Worm (Caenorhabditis elegans) whole organism, L1 larva: Measurements from ENCODE around the gene syx-18.

Source experiments
- C04F5.9 ChIP-seq: sonication (generic microtip); optimal IDR thresholded peaks from 2 replicates; lab custom pipeline; 2016; ENCODE audit warnings: missing genetic modification characterization, missing compliant biosample characterization
- C34B4.2 ChIP-seq: sonication (generic microtip); optimal IDR thresholded peaks from 2 replicates; lab custom pipeline; 2017; ENCODE audit warnings: mild to moderate bottlenecking, missing genetic modification characterization, missing compliant biosample characterization
- alr-1 ChIP-seq: fragments of 200-800 bp; sonication (Bioruptor generic); optimal IDR thresholded peaks from 2 replicates; lab custom pipeline; 2018; ENCODE audit warnings: borderline replicate concordance, mild to moderate bottlenecking, missing genetic modification characterization, missing compliant biosample characterization
- ceh-63 ChIP-seq: fragments of 200-800 bp; sonication (Bioruptor generic); optimal IDR thresholded peaks from 2 replicates; lab custom pipeline; 2018; ENCODE audit warnings: mild to moderate bottlenecking, missing genetic modification characterization, missing compliant biosample characterization
- ceh-82 ChIP-seq, 3 experiments: fragments of 150-350 bp in 1 of 3; sonication (generic microtip) in 2 of 3; optimal IDR thresholded peaks; 2 replicates each; lab custom pipeline; 2014 to 2017; ENCODE audit warnings: missing biosample characterization in 3 of 3, missing genetic modification characterization in 3 of 3
- ceh-90 ChIP-seq: sonication (generic microtip); optimal IDR thresholded peaks from 2 replicates; lab custom pipeline; 2016; ENCODE audit warnings: missing genetic modification characterization, missing compliant biosample characterization
- dsc-1 ChIP-seq: sonication (generic microtip); optimal IDR thresholded peaks from 2 replicates; lab custom pipeline; 2016; ENCODE audit warnings: mild to moderate bottlenecking, missing genetic modification characterization, missing compliant biosample characterization
- efl-1 ChIP-seq, 4 experiments: fragments of 150-350 bp; optimal IDR thresholded peaks in 3 of 4; peaks in 1 of 4; 1 replicate in 1 of 4; 2 replicates in 3 of 4; lab custom pipeline; 2014; ENCODE audit warnings: missing biosample characterization in 2 of 4, missing genetic modification characterization in 2 of 4, missing genetic modification reagents in 2 of 4
- egl-13 ChIP-seq: sonication (generic microtip); optimal IDR thresholded peaks from 2 replicates; lab custom pipeline; 2016; ENCODE audit warnings: missing genotype, missing genetic modification reagents, missing genetic modification characterization, missing compliant biosample characterization
- elt-2 ChIP-seq: sonication (generic microtip); optimal IDR thresholded peaks from 2 replicates; lab custom pipeline; 2016; ENCODE audit warnings: missing genetic modification characterization, mild to moderate bottlenecking, inconsistent platforms, missing compliant biosample characterization, missing genetic modification reagents
- elt-3 ChIP-seq, 6 experiments: fragments of 150-350 bp in 1 of 6; sonication (generic microtip); optimal IDR thresholded peaks; 2 replicates each; lab custom pipeline; 2017 to 2018; ENCODE audit warnings: missing biosample characterization in 6 of 6, missing genetic modification characterization in 6 of 6, inconsistent platforms in 1 of 6
- ets-5 ChIP-seq: fragments of 200-800 bp; sonication (Bioruptor generic); IDR thresholded peaks from 2 replicates; pipeline ENCODE4 v1.3.6; 2022; ENCODE audit warnings: missing genetic modification characterization, missing compliant biosample characterization
- fkh-4 ChIP-seq: sonication (generic microtip); optimal IDR thresholded peaks from 2 replicates; lab custom pipeline; 2016; ENCODE audit warnings: missing compliant biosample characterization, missing genetic modification characterization, borderline replicate concordance
- fos-1 ChIP-seq: fragments of 150-350 bp; optimal IDR thresholded peaks from 2 replicates; lab custom pipeline; 2014; ENCODE audit warnings: missing biosample characterization, missing genetic modification characterization
- grh-1 ChIP-seq: fragments of 200-800 bp; sonication (Bioruptor generic); IDR thresholded peaks from 2 replicates; pipeline ENCODE4 v1.3.6; 2022; ENCODE audit warnings: missing genetic modification reagents, missing genetic modification characterization, missing compliant biosample characterization
- hlh-4 ChIP-seq: sonication (generic microtip); optimal IDR thresholded peaks from 2 replicates; lab custom pipeline; 2016; ENCODE audit warnings: mild to moderate bottlenecking, missing genetic modification characterization, missing compliant biosample characterization
- hpl-2 ChIP-seq: fragments of 150-350 bp; optimal IDR thresholded peaks from 2 replicates; lab custom pipeline; 2014; ENCODE audit warnings: missing biosample characterization, missing genetic modification reagents, missing genetic modification characterization
- isw-1 ChIP-seq: fragments of 200-800 bp; sonication (Bioruptor generic); IDR thresholded peaks from 2 replicates; pipeline ENCODE4 v1.3.6; 2022; ENCODE audit warnings: missing genetic modification characterization, missing compliant biosample characterization
- jun-1 ChIP-seq: fragments of 150-350 bp; optimal IDR thresholded peaks from 2 replicates; lab custom pipeline; 2014; ENCODE audit warnings: missing biosample characterization, missing genetic modification reagents, missing genetic modification characterization
- lin-14 ChIP-seq: fragments of 200-800 bp; sonication (Bioruptor generic); optimal IDR thresholded peaks from 2 replicates; lab custom pipeline; 2018; ENCODE audit warnings: mild to moderate bottlenecking, missing genetic modification characterization, moderate library complexity, missing compliant biosample characterization
- lin-15B ChIP-seq: fragments of 150-350 bp; sonication (generic microtip); optimal IDR thresholded peaks from 3 replicates; lab custom pipeline; 2014; ENCODE audit warnings: missing biosample characterization, missing genetic modification characterization
- lin-35 ChIP-seq, 2 experiments: fragments of 150-350 bp; optimal IDR thresholded peaks; 2 replicates each; lab custom pipeline; 2014; ENCODE audit warnings: missing biosample characterization in 2 of 2, missing genetic modification characterization in 2 of 2, missing genetic modification reagents in 2 of 2
- lsy-2 ChIP-seq, 2 experiments: fragments of 150-350 bp; optimal IDR thresholded peaks; 2 replicates each; lab custom pipeline; 2014; ENCODE audit warnings: missing biosample characterization in 2 of 2, missing genetic modification characterization in 2 of 2
- mef-2 ChIP-seq: fragments of 150-350 bp; optimal IDR thresholded peaks from 2 replicates; lab custom pipeline; 2014; ENCODE audit warnings: missing biosample characterization, missing genetic modification characterization
- nhr-11 ChIP-seq: fragments of 150-350 bp; optimal IDR thresholded peaks from 2 replicates; lab custom pipeline; 2014; ENCODE audit warnings: missing biosample characterization, missing genetic modification characterization
- nhr-12 ChIP-seq: sonication (generic microtip); optimal IDR thresholded peaks from 2 replicates; lab custom pipeline; 2017; ENCODE audit warnings: missing biosample characterization, missing genetic modification characterization
- nhr-19 ChIP-seq: fragments of 200-800 bp; sonication (Bioruptor generic); conservative IDR thresholded peaks from 2 replicates; pipeline ENCODE4 v1.3.6; 2022; ENCODE audit warnings: missing genetic modification characterization, missing compliant biosample characterization
- nhr-20 ChIP-seq: sonication (generic microtip); optimal IDR thresholded peaks from 2 replicates; lab custom pipeline; 2016; ENCODE audit warnings: mild to moderate bottlenecking, missing genetic modification characterization, missing compliant biosample characterization
- nhr-237 ChIP-seq: fragments of 150-350 bp; optimal IDR thresholded peaks from 2 replicates; lab custom pipeline; 2014; ENCODE audit warnings: missing biosample characterization, missing genetic modification characterization
- nhr-47 ChIP-seq: sonication (generic microtip); optimal IDR thresholded peaks from 2 replicates; lab custom pipeline; 2016; ENCODE audit warnings: mild to moderate bottlenecking, missing genetic modification characterization, moderate library complexity, missing compliant biosample characterization
- nhr-84 ChIP-seq: sonication (generic microtip); optimal IDR thresholded peaks from 2 replicates; lab custom pipeline; 2017; ENCODE audit warnings: missing biosample characterization, missing genetic modification characterization
- nhr-90 ChIP-seq: sonication (generic microtip); optimal IDR thresholded peaks from 2 replicates; lab custom pipeline; 2016; ENCODE audit warnings: mild to moderate bottlenecking, missing genetic modification characterization, missing compliant biosample characterization; ENCODE audit not compliant: poor library complexity
- sptf-1 ChIP-seq: fragments of 150-350 bp; optimal IDR thresholded peaks from 2 replicates; lab custom pipeline; 2014; ENCODE audit warnings: missing biosample characterization, missing genetic modification characterization
- sup-37 ChIP-seq: fragments of 200-800 bp; sonication (Bioruptor generic); optimal IDR thresholded peaks from 2 replicates; lab custom pipeline; 2018; ENCODE audit warnings: mild to moderate bottlenecking, missing genetic modification characterization, missing compliant biosample characterization
- swsn-7 ChIP-seq: sonication (generic microtip); optimal IDR thresholded peaks from 2 replicates; lab custom pipeline; 2016; ENCODE audit warnings: missing genetic modification characterization, missing compliant biosample characterization
- tlp-1 ChIP-seq: fragments of 150-350 bp; optimal IDR thresholded peaks from 2 replicates; lab custom pipeline; 2014; ENCODE audit warnings: missing biosample characterization, missing genetic modification characterization
- unc-130 ChIP-seq: fragments of 150-350 bp; optimal IDR thresholded peaks from 2 replicates; lab custom pipeline; 2017; ENCODE audit warnings: missing biosample characterization, missing genetic modification characterization, inconsistent platforms
- unc-30 ChIP-seq: sonication (generic microtip); optimal IDR thresholded peaks from 2 replicates; lab custom pipeline; 2017; ENCODE audit warnings: missing biosample characterization, missing genetic modification characterization
- unc-98 ChIP-seq: fragments of 200-800 bp; sonication (Bioruptor generic); IDR thresholded peaks from 2 replicates; pipeline ENCODE4 v1.3.6; 2022; ENCODE audit warnings: missing genetic modification characterization, missing compliant biosample characterization
- ztf-11 ChIP-seq, 2 experiments: sonication (generic microtip); optimal IDR thresholded peaks; 2 replicates each; lab custom pipeline; 2016 to 2017; ENCODE audit warnings: missing genetic modification characterization in 2 of 2, missing biosample characterization in 1 of 2, missing compliant biosample characterization in 1 of 2
- ztf-4 ChIP-seq: fragments of 150-350 bp; optimal IDR thresholded peaks from 2 replicates; lab custom pipeline; 2014; ENCODE audit warnings: missing biosample characterization, missing genetic modification characterization

The syx-18 gene

DNA sequence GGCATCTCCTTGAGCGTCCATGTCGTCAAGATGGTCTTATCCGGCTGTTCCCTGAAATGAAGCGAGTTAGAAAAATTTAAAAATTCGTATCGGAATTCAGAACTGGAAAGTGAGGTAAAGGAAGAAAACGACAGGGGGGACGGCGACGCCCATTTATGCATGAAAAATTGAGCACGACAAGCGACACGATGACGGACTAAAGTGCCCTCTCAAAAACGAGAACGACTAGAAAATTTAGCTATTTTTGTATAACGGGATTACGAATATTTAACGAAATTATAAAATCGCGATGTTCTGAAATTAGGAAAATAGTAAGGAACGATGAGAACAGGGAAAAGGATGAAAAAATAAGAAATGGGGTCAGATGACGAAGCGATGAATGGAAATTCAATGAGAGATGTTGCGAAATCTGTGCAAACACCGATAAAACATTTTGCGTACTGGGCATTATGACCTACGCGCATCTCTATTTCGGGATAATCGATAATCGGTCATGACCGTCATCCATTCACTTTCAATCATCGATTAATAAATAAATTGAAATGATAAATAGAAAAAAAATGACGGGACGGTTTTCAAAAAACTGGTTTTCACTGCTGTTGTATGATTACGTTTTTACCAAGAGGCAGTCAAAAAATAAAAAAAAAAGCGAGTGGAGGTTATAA, 1.3 kb upstream of the syx-18 start, which contains the start of gene snb-1 (continued):
- TF ChIP-seq nhr-20 (tag; lab: Kevin White, UChicago) (peak; percentile 76), egl-13 (tag; lab: Kevin White, UChicago) (peak; percentile 57), nhr-11 (no peak), fos-1 (tag; lab: Kevin White, UChicago) (peak; percentile 1), nhr-19 (GFP tag; lab: Robert Waterston, UW) (peak; percentile 54), unc-30 (tag; lab: Kevin White, UChicago) (no peak), lsy-2 (tag; optimal IDR thresholded peaks at IDR 0.05; lab: Kevin White, UChicago) (peak; percentile 64 to 82), grh-1 (GFP tag; lab: Robert Waterston, UW) (peak; percentile 58), sup-37 (GFP tag; lab: Kevin White, UChicago) (no peak), jun-1 (tag; lab: Kevin White, UChicago) (peak; percentile 59), ztf-4 (peak; percentile 35), mef-2 (tag; lab: Kevin White, UChicago) (no peak), elt-2 (no peak), C34B4.2 (tag; lab: Kevin White, UChicago) (no peak), lin-35 (GFP tag; optimal IDR thresholded peaks at IDR 0.05; lab: Kevin White, UChicago) (peak; percentile 75 to 80), nhr-84 (tag; lab: Kevin White, UChicago) (no peak), nhr-12 (no peak), lin-15B (tag; lab: Kevin White, UChicago) (no peak), fkh-4 (tag; lab: Kevin White, UChicago) (peak; percentile 16), swsn-7 (tag; lab: Kevin White, UChicago) (peak; percentile 54), dsc-1 (tag; lab: Kevin White, UChicago) (peak; percentile 34), efl-1 (optimal IDR thresholded peaks at IDR 0.05; lab: Kevin White, UChicago) (peak; percentile 69 to 70), efl-1 (GFP tag; optimal IDR thresholded peaks at IDR 0.05 in 1 of 2; lab: Kevin White, UChicago) (peak; percentile 66 to 97), nhr-47 (tag; lab: Kevin White, UChicago) (peak; percentile 62), hpl-2 (GFP tag; lab: Kevin White, UChicago) (peak; percentile 48), nhr-237 (tag; lab: Kevin White, UChicago) (no peak), ztf-11 (tag; optimal IDR thresholded peaks at IDR 0.05; lab: Kevin White, UChicago) (no peak), ceh-90 (tag; lab: Kevin White, UChicago) (no peak), ets-5 (GFP tag; lab: Robert Waterston, UW) (no peak), isw-1 (GFP tag; lab: Robert Waterston, UW) (peak; percentile 47), unc-98 (GFP tag; lab: Robert Waterston, UW) (no peak), ceh-63 (GFP tag; lab: Kevin White, UChicago) (no peak), C04F5.9 (tag; lab: Kevin White, UChicago) (no peak), nhr-90 (peak; percentile 71), alr-1 (tag; lab: Kevin White, UChicago) (no peak), lin-14 (GFP tag; lab: Kevin White, UChicago) (peak; percentile 74), hlh-4 (no peak), unc-130 (tag; lab: Kevin White, UChicago) (peak; percentile 80), ceh-82 (tag; optimal IDR thresholded peaks at IDR 0.05; lab: Kevin White, UChicago) (peak; percentile 97 to 99 (median 97)), tlp-1 (tag; lab: Kevin White, UChicago) (no peak), elt-3 (tag; optimal IDR thresholded peaks at IDR 0.05; lab: Kevin White, UChicago) (peak in 2 of 6 experiments; percentile 78 to 87), sptf-1 (tag; lab: Kevin White, UChicago) (no peak)
